Worm (Caenorhabditis elegans): ENCODE measurements around the gene rgs-11.

The rgs-11 gene

DNA sequence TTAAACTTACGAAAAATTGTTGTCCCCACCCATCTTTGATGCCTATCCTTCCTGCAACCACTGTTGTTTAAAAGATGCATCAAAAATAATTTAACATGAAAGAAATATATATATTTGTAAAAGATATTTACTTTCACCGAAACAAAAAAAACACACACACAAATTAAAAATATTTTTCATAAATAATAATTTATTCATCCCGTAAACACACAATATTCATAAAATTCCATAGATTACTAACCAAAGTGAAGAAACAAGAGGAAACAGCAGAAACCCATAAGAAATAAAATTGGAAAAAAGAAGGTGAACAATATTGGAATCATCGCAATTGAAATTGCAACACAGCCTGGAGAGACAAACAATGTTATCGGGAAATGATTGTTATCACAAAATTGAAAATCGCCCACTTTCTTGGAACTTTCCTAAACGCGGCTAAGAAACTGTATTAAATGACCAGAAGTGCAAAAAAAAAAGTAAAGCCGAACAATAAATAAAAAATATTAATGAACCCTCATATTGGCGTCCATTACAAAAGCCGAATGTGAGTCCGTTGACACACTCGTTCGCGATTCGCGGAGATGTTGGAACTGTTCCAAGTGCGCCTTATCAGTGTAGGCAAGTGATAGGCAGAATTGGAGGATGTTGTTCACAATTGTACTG, 39.7 kb downstream of the rgs-11 start, which contains the start of gene slc-25A18.1:
slc-25A18.1 (minus strand) TSS at position 51 of the 660 bp plus-strand sequence.
- TF ChIP-seq efl-1 (optimal IDR thresholded peaks at IDR 0.05) (no peak), efl-1 (GFP tag; optimal IDR thresholded peaks at IDR 0.05 in 1 of 2) (peak in 1 of 2 experiments; percentile 41), elt-2 (tag; optimal IDR thresholded peaks at IDR 0.05) (peak; percentile 18), hlh-4 (tag; optimal IDR thresholded peaks at IDR 0.05) (no peak)

DNA sequence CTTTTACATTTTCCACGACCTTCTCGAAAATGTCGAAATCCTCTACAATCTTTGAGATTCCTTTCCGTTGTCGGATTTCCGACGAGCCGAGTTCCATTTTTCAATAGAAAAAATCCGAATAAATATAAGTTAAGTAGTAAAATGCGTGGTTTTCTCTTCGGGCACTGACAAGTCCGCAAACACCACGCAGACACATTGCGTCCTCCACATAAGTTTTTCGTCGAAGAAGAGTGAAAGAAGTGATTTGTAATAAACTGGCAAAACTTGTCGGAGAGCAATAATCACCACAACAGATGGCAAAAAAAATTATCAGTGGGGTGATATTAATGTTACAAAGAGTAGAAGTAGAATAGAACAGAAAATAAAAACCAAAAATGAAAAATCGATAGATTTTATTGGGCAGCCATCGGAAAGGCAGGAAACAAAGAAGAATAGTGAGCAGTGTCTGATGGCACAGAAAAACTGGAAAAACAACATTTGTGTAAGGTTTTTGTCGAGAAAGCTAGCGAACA, 42.5 kb downstream of the rgs-11 start, which contains the start of gene ergi-2:
ergi-2 (minus strand) TSS at position 462 of the 512 bp plus-strand sequence.
- TF ChIP-seq lsy-2 (tag; optimal IDR thresholded peaks at IDR 0.05) = peak in 1 of 2 experiments; percentile 44
- no peak for TF ChIP-seq C16A3.4 (tag; optimal IDR thresholded peaks at IDR 0.05)
- peak; percentile 82 for TF ChIP-seq F16B12.6 (tag; optimal IDR thresholded peaks at IDR 0.05)
- peak; percentile 1 for TF ChIP-seq rnt-1 (tag; optimal IDR thresholded peaks at IDR 0.05)
- no peak for TF ChIP-seq tlp-1 (tag; optimal IDR thresholded peaks at IDR 0.05)
- TF ChIP-seq lin-35 (GFP tag; optimal IDR thresholded peaks at IDR 0.05) = peak; percentile 3 to 23
- TF ChIP-seq blmp-1 (tag; optimal IDR thresholded peaks at IDR 0.05) = peak; percentile 85
- no peak for TF ChIP-seq nhr-77 (tag; optimal IDR thresholded peaks at IDR 0.05)
- TF ChIP-seq ceh-90 (tag; optimal IDR thresholded peaks at IDR 0.05) = no peak
- TF ChIP-seq pag-3 (tag; optimal IDR thresholded peaks at IDR 0.05; ENCODE audit: borderline replicate concordance, insufficient read depth) = no peak
- no peak for TF ChIP-seq sptf-1 (tag; optimal IDR thresholded peaks at IDR 0.05)
- TF ChIP-seq nhr-47 (tag; optimal IDR thresholded peaks at IDR 0.05) = peak; percentile 5
- TF ChIP-seq C04F5.9 (tag; optimal IDR thresholded peaks at IDR 0.05) = no peak
- TF ChIP-seq ceh-63 (GFP tag; optimal IDR thresholded peaks at IDR 0.05) = no peak
- no peak for TF ChIP-seq ces-1 (GFP tag; optimal IDR thresholded peaks at IDR 0.05)
- TF ChIP-seq nhr-90 (tag; optimal IDR thresholded peaks at IDR 0.05; ENCODE audit: poor library complexity) = no peak
- TF ChIP-seq hlh-17 (GFP tag; optimal IDR thresholded peaks at IDR 0.05; ENCODE audit: borderline replicate concordance) = no peak
- no peak for TF ChIP-seq ztf-4 (tag; optimal IDR thresholded peaks at IDR 0.05)
- TF ChIP-seq isw-1 (GFP tag; IDR thresholded peaks at IDR 0.05) = no peak
- no peak for TF ChIP-seq unc-86 (tag; optimal IDR thresholded peaks at IDR 0.05)
- no peak for TF ChIP-seq nhr-12 (tag; optimal IDR thresholded peaks at IDR 0.05)
- TF ChIP-seq irx-1 (tag; optimal IDR thresholded peaks at IDR 0.05) = no peak
- no peak for TF ChIP-seq hpl-2 (GFP tag; optimal IDR thresholded peaks at IDR 0.05)
- TF ChIP-seq nhr-84 (tag; optimal IDR thresholded peaks at IDR 0.05) = no peak
- TF ChIP-seq unc-130 (tag; optimal IDR thresholded peaks at IDR 0.05) = peak; percentile 41
- no peak for TF ChIP-seq elt-2 (tag; optimal IDR thresholded peaks at IDR 0.05)
- peak in 2 of 3 experiments; percentile 8 to 24 for TF ChIP-seq dpl-1 (GFP tag; optimal IDR thresholded peaks at IDR 0.05)
- TF ChIP-seq mep-1 (tag; optimal IDR thresholded peaks at IDR 0.05) = peak; percentile 42
- no peak for TF ChIP-seq elt-3 (tag; optimal IDR thresholded peaks at IDR 0.05)
- peak; percentile 15 for TF ChIP-seq nhr-71 (tag; optimal IDR thresholded peaks at IDR 0.05)
- no peak for TF ChIP-seq nhr-237 (tag; optimal IDR thresholded peaks at IDR 0.05)
- TF ChIP-seq lin-13 (GFP tag; optimal IDR thresholded peaks at IDR 0.05) = no peak
- TF ChIP-seq mab-9 (GFP tag; IDR thresholded peaks at IDR 0.05) = no peak
- no peak for TF ChIP-seq pqm-1 (tag; optimal IDR thresholded peaks at IDR 0.05)
- TF ChIP-seq aha-1 (tag; optimal IDR thresholded peaks at IDR 0.05) = no peak
- no peak for TF ChIP-seq zag-1 (tag; optimal IDR thresholded peaks at IDR 0.05)
- TF ChIP-seq snpc-4 (tag; optimal IDR thresholded peaks at IDR 0.05) = no peak
- TF ChIP-seq efl-1 (optimal IDR thresholded peaks at IDR 0.05) = peak in 1 of 2 experiments; percentile 8
- peak; percentile 2 to 46 for TF ChIP-seq efl-1 (GFP tag; optimal IDR thresholded peaks at IDR 0.05 in 1 of 2)
- TF ChIP-seq C34B4.2 (tag; optimal IDR thresholded peaks at IDR 0.05) = no peak
- TF ChIP-seq lin-14 (GFP tag; optimal IDR thresholded peaks at IDR 0.05) = peak; percentile 0
- TF ChIP-seq Y116A8C.19 (tag; optimal IDR thresholded peaks at IDR 0.05; ENCODE audit: borderline replicate concordance) = no peak
- TF ChIP-seq snu-23 (GFP tag; optimal IDR thresholded peaks at IDR 0.05) = peak; percentile 38
- TF ChIP-seq ceh-82 (tag; optimal IDR thresholded peaks at IDR 0.05) = peak in 1 of 3 experiments; percentile 9
- no peak for TF ChIP-seq nhr-76 (tag; optimal IDR thresholded peaks at IDR 0.05)
- no peak for TF ChIP-seq sox-4 (tag; optimal IDR thresholded peaks at IDR 0.05)
- TF ChIP-seq nhr-20 (tag; optimal IDR thresholded peaks at IDR 0.05) = peak; percentile 23
- peak; percentile 18 for TF ChIP-seq skn-1 (tag; optimal IDR thresholded peaks at IDR 0.05)
- no peak for TF ChIP-seq ceh-88 (GFP tag; IDR thresholded peaks at IDR 0.05)

Data from whole organism, L1 larva.